Fruit fly (Drosophila melanogaster) S2 (cell line): ENCODE measurements around the gene CG32564.

Experiments used
- CG8478 ChIP-seq: fragments of >200 bp; optimal IDR thresholded peaks from 2 replicates; lab custom pipeline; 2018
- CTCF ChIP-seq, 2 experiments: fragments of >200 bp; optimal IDR thresholded peaks; 2 replicates each; lab custom pipeline; 2018

DNA sequence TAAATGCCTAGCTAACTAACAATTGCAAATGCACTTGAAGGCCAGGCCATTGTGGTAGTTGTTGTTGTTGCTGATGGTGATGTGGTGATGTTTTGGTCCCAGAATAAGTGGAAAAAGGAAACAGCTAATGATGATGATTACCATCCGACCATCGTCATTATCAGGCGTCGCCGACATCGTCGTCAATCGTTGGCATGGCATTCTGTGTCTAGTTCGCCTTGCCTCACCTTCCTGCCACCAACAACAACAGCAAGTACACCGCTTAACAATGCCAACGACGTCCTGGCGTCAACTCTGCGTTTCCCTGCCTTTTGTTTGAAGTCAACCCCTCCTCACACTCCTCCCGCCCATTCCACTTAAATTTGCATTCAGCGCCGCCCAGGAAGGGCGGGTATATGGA lies 28.6 kb upstream of the CG32564 start:
- TF ChIP-seq CG8478: no peak
- TF ChIP-seq CTCF (optimal IDR thresholded peaks at IDR 0.05; lab: Kevin White, UChicago): no peak
